Worm (Caenorhabditis elegans) whole organism, L1 larva: Measurements from ENCODE around the gene Y7A5A.8.

Source experiments
- C04F5.9 ChIP-seq: sonication (generic microtip); optimal IDR thresholded peaks from 2 replicates; lab custom pipeline; 2016; ENCODE audit warnings: missing genetic modification characterization, missing compliant biosample characterization
- aha-1 ChIP-seq: fragments of 150-350 bp; optimal IDR thresholded peaks from 2 replicates; lab custom pipeline; 2014; ENCODE audit warnings: missing biosample characterization, missing genetic modification characterization
- ama-1 ChIP-seq: fragments of 150-350 bp; optimal IDR thresholded peaks from 2 replicates; lab custom pipeline; 2014
- ceh-63 ChIP-seq: fragments of 200-800 bp; sonication (Bioruptor generic); optimal IDR thresholded peaks from 2 replicates; lab custom pipeline; 2018; ENCODE audit warnings: mild to moderate bottlenecking, missing genetic modification characterization, missing compliant biosample characterization
- ceh-8 ChIP-seq: fragments of 200-800 bp; sonication (Bioruptor generic); optimal IDR thresholded peaks from 2 replicates; lab custom pipeline; 2018; ENCODE audit warnings: mild to moderate bottlenecking, missing genetic modification characterization, moderate library complexity, missing compliant biosample characterization
- ceh-88 ChIP-seq: fragments of 200-800 bp; sonication (Bioruptor generic); IDR thresholded peaks from 2 replicates; pipeline ENCODE4 v1.3.6; 2022; ENCODE audit warnings: missing genetic modification characterization, missing compliant biosample characterization
- ceh-90 ChIP-seq: sonication (generic microtip); optimal IDR thresholded peaks from 2 replicates; lab custom pipeline; 2016; ENCODE audit warnings: missing genetic modification characterization, missing compliant biosample characterization
- dpl-1 ChIP-seq, 3 experiments: fragments of 150-350 bp in 2 of 3; sonication (generic microtip) in 1 of 3; optimal IDR thresholded peaks; 2 replicates each; lab custom pipeline; 2014 to 2017; ENCODE audit warnings: missing biosample characterization in 3 of 3, missing genetic modification characterization in 3 of 3, missing genetic modification reagents in 3 of 3
- dsc-1 ChIP-seq: sonication (generic microtip); optimal IDR thresholded peaks from 2 replicates; lab custom pipeline; 2016; ENCODE audit warnings: mild to moderate bottlenecking, missing genetic modification characterization, missing compliant biosample characterization
- efl-1 ChIP-seq, 4 experiments: fragments of 150-350 bp; optimal IDR thresholded peaks in 3 of 4; peaks in 1 of 4; 1 replicate in 1 of 4; 2 replicates in 3 of 4; lab custom pipeline; 2014; ENCODE audit warnings: missing biosample characterization in 2 of 4, missing genetic modification characterization in 2 of 4, missing genetic modification reagents in 2 of 4
- efl-3 ChIP-seq: fragments of 200-800 bp; sonication (Bioruptor generic); optimal IDR thresholded peaks from 2 replicates; lab custom pipeline; 2018; ENCODE audit warnings: mild to moderate bottlenecking, missing genetic modification characterization, missing compliant biosample characterization
- egl-13 ChIP-seq: sonication (generic microtip); optimal IDR thresholded peaks from 2 replicates; lab custom pipeline; 2016; ENCODE audit warnings: missing genotype, missing genetic modification reagents, missing genetic modification characterization, missing compliant biosample characterization
- egl-27 ChIP-seq, 2 experiments: fragments of 150-350 bp in 1 of 2; sonication (generic microtip); optimal IDR thresholded peaks; 3 replicates each; lab custom pipeline; 2017 to 2018; ENCODE audit warnings: missing biosample characterization in 2 of 2, missing genetic modification characterization in 2 of 2, missing genetic modification reagents in 2 of 2
- elt-3 ChIP-seq, 6 experiments: fragments of 150-350 bp in 1 of 6; sonication (generic microtip); optimal IDR thresholded peaks; 2 replicates each; lab custom pipeline; 2017 to 2018; ENCODE audit warnings: missing biosample characterization in 6 of 6, missing genetic modification characterization in 6 of 6, inconsistent platforms in 1 of 6
- fkh-10 ChIP-seq: sonication (generic microtip); optimal IDR thresholded peaks from 2 replicates; lab custom pipeline; 2017; ENCODE audit warnings: missing biosample characterization, missing genetic modification reagents, missing genetic modification characterization
- fkh-8 ChIP-seq: sonication (generic microtip); optimal IDR thresholded peaks from 2 replicates; lab custom pipeline; 2016; ENCODE audit warnings: mild to moderate bottlenecking, missing genetic modification characterization, missing compliant biosample characterization
- fos-1 ChIP-seq: fragments of 150-350 bp; optimal IDR thresholded peaks from 2 replicates; lab custom pipeline; 2014; ENCODE audit warnings: missing biosample characterization, missing genetic modification characterization
- grh-1 ChIP-seq: fragments of 200-800 bp; sonication (Bioruptor generic); IDR thresholded peaks from 2 replicates; pipeline ENCODE4 v1.3.6; 2022; ENCODE audit warnings: missing genetic modification reagents, missing genetic modification characterization, missing compliant biosample characterization
- hlh-4 ChIP-seq: sonication (generic microtip); optimal IDR thresholded peaks from 2 replicates; lab custom pipeline; 2016; ENCODE audit warnings: mild to moderate bottlenecking, missing genetic modification characterization, missing compliant biosample characterization
- irx-1 ChIP-seq: sonication (generic microtip); optimal IDR thresholded peaks from 2 replicates; lab custom pipeline; 2016; ENCODE audit warnings: missing genetic modification characterization, missing compliant biosample characterization
- lin-15B ChIP-seq: fragments of 150-350 bp; sonication (generic microtip); optimal IDR thresholded peaks from 3 replicates; lab custom pipeline; 2014; ENCODE audit warnings: missing biosample characterization, missing genetic modification characterization
- lir-3 ChIP-seq: sonication (generic microtip); optimal IDR thresholded peaks from 2 replicates; lab custom pipeline; 2016; ENCODE audit warnings: mild to moderate bottlenecking, missing genetic modification characterization, moderate library complexity, missing compliant biosample characterization; ENCODE audit not compliant: poor library complexity
- lsy-2 ChIP-seq, 2 experiments: fragments of 150-350 bp; optimal IDR thresholded peaks; 2 replicates each; lab custom pipeline; 2014; ENCODE audit warnings: missing biosample characterization in 2 of 2, missing genetic modification characterization in 2 of 2
- mab-9 ChIP-seq: fragments of 200-800 bp; sonication (Bioruptor generic); IDR thresholded peaks from 2 replicates; pipeline ENCODE4 v1.3.6; 2022; ENCODE audit warnings: missing genetic modification reagents, missing genetic modification characterization, missing compliant biosample characterization
- mdl-1 ChIP-seq, 2 experiments: fragments of 150-350 bp; optimal IDR thresholded peaks; 2 replicates each; lab custom pipeline; 2014 to 2017; ENCODE audit warnings: missing biosample characterization in 2 of 2, missing genetic modification characterization in 2 of 2, inconsistent platforms in 1 of 2
- nhr-11 ChIP-seq: fragments of 150-350 bp; optimal IDR thresholded peaks from 2 replicates; lab custom pipeline; 2014; ENCODE audit warnings: missing biosample characterization, missing genetic modification characterization
- nhr-12 ChIP-seq: sonication (generic microtip); optimal IDR thresholded peaks from 2 replicates; lab custom pipeline; 2017; ENCODE audit warnings: missing biosample characterization, missing genetic modification characterization
- nhr-20 ChIP-seq: sonication (generic microtip); optimal IDR thresholded peaks from 2 replicates; lab custom pipeline; 2016; ENCODE audit warnings: mild to moderate bottlenecking, missing genetic modification characterization, missing compliant biosample characterization
- nhr-237 ChIP-seq: fragments of 150-350 bp; optimal IDR thresholded peaks from 2 replicates; lab custom pipeline; 2014; ENCODE audit warnings: missing biosample characterization, missing genetic modification characterization
- nhr-47 ChIP-seq: sonication (generic microtip); optimal IDR thresholded peaks from 2 replicates; lab custom pipeline; 2016; ENCODE audit warnings: mild to moderate bottlenecking, missing genetic modification characterization, moderate library complexity, missing compliant biosample characterization
- nhr-76 ChIP-seq: sonication (generic microtip); optimal IDR thresholded peaks from 2 replicates; lab custom pipeline; 2017; ENCODE audit warnings: missing biosample characterization, missing genetic modification characterization
- nhr-90 ChIP-seq: sonication (generic microtip); optimal IDR thresholded peaks from 2 replicates; lab custom pipeline; 2016; ENCODE audit warnings: mild to moderate bottlenecking, missing genetic modification characterization, missing compliant biosample characterization; ENCODE audit not compliant: poor library complexity
- pag-3 ChIP-seq: sonication (generic microtip); optimal IDR thresholded peaks from 2 replicates; lab custom pipeline; 2017; ENCODE audit warnings: missing genetic modification characterization, mild to moderate bottlenecking, missing compliant biosample characterization, antibody characterized with exemption, borderline replicate concordance; ENCODE audit not compliant: insufficient read depth
- pax-3 ChIP-seq: fragments of 200-800 bp; sonication (Bioruptor generic); optimal IDR thresholded peaks from 2 replicates; lab custom pipeline; 2018; ENCODE audit warnings: mild to moderate bottlenecking, missing genetic modification characterization, moderate library complexity, missing compliant biosample characterization
- rnt-1 ChIP-seq: sonication (generic microtip); optimal IDR thresholded peaks from 2 replicates; lab custom pipeline; 2016; ENCODE audit warnings: mild to moderate bottlenecking, missing genetic modification characterization, moderate library complexity, missing compliant biosample characterization
- snpc-4 ChIP-seq: fragments of 150-350 bp; optimal IDR thresholded peaks from 2 replicates; lab custom pipeline; 2014; ENCODE audit warnings: missing biosample characterization, missing genetic modification characterization
- sox-4 ChIP-seq: sonication (generic microtip); optimal IDR thresholded peaks from 2 replicates; lab custom pipeline; 2016; ENCODE audit warnings: missing genetic modification characterization, missing compliant biosample characterization
- sptf-1 ChIP-seq: fragments of 150-350 bp; optimal IDR thresholded peaks from 2 replicates; lab custom pipeline; 2014; ENCODE audit warnings: missing biosample characterization, missing genetic modification characterization
- swsn-7 ChIP-seq: sonication (generic microtip); optimal IDR thresholded peaks from 2 replicates; lab custom pipeline; 2016; ENCODE audit warnings: missing genetic modification characterization, missing compliant biosample characterization
- tbx-2 ChIP-seq: sonication (generic microtip); optimal IDR thresholded peaks from 2 replicates; lab custom pipeline; 2016; ENCODE audit warnings: missing genetic modification characterization, missing compliant biosample characterization
- tlp-1 ChIP-seq: fragments of 150-350 bp; optimal IDR thresholded peaks from 2 replicates; lab custom pipeline; 2014; ENCODE audit warnings: missing biosample characterization, missing genetic modification characterization
- unc-130 ChIP-seq: fragments of 150-350 bp; optimal IDR thresholded peaks from 2 replicates; lab custom pipeline; 2017; ENCODE audit warnings: missing biosample characterization, missing genetic modification characterization, inconsistent platforms
- unc-30 ChIP-seq: sonication (generic microtip); optimal IDR thresholded peaks from 2 replicates; lab custom pipeline; 2017; ENCODE audit warnings: missing biosample characterization, missing genetic modification characterization
- unc-62 ChIP-seq: fragments of 150-350 bp; optimal IDR thresholded peaks from 2 replicates; lab custom pipeline; 2014; ENCODE audit warnings: missing biosample characterization, missing genetic modification reagents, missing genetic modification characterization
- unc-86 ChIP-seq: sonication (generic microtip); optimal IDR thresholded peaks from 2 replicates; lab custom pipeline; 2016; ENCODE audit warnings: missing genetic modification characterization, missing compliant biosample characterization
- ztf-4 ChIP-seq: fragments of 150-350 bp; optimal IDR thresholded peaks from 2 replicates; lab custom pipeline; 2014; ENCODE audit warnings: missing biosample characterization, missing genetic modification characterization

Y7A5A.8 gene

ce11 chrX:15849397-15849935, 27.2 kb downstream of the Y7A5A.8 start, which contains the start of gene acl-1 (continued):
- TF ChIP-seq unc-62 (GFP tag; lab: Kevin White, UChicago) (no peak), snpc-4 (tag; lab: Kevin White, UChicago) (peak; percentile 49), ceh-88 (GFP tag; lab: Robert Waterston, UW) (peak; percentile 73), lin-15B (peak; percentile 36), sptf-1 (tag; lab: Kevin White, UChicago) (no peak), lir-3 (tag; lab: Kevin White, UChicago) (peak; percentile 86), mdl-1 (tag; optimal IDR thresholded peaks at IDR 0.05; lab: Kevin White, UChicago) (peak in 1 of 2 experiments; percentile 7), ceh-8 (GFP tag; lab: Kevin White, UChicago) (peak; percentile 51), efl-1 (optimal IDR thresholded peaks at IDR 0.05; lab: Kevin White, UChicago) (peak; percentile 58 to 67), efl-1 (GFP tag; optimal IDR thresholded peaks at IDR 0.05 in 1 of 2; lab: Kevin White, UChicago) (peak; percentile 53 to 91), sox-4 (peak; percentile 90), ztf-4 (tag; lab: Kevin White, UChicago) (peak; percentile 5), ceh-90 (tag; lab: Kevin White, UChicago) (peak; percentile 85), grh-1 (peak; percentile 82), hlh-4 (tag; lab: Kevin White, UChicago) (peak; percentile 75), mab-9 (GFP tag; lab: Robert Waterston, UW) (peak; percentile 53), dsc-1 (tag; lab: Kevin White, UChicago) (peak; percentile 97), egl-27 (tag; optimal IDR thresholded peaks at IDR 0.05; lab: Kevin White, UChicago) (no peak), nhr-90 (tag; lab: Kevin White, UChicago) (peak; percentile 93), dpl-1 (GFP tag; optimal IDR thresholded peaks at IDR 0.05; lab: Kevin White, UChicago) (peak; percentile 50 to 61 (median 58)), elt-3 (tag; optimal IDR thresholded peaks at IDR 0.05; lab: Kevin White, UChicago) (peak in 2 of 6 experiments; percentile 4 to 54), irx-1 (tag; lab: Kevin White, UChicago) (peak; percentile 95), nhr-20 (tag; lab: Kevin White, UChicago) (peak; percentile 90), fkh-8 (tag; lab: Kevin White, UChicago) (peak; percentile 86), aha-1 (no peak), egl-13 (tag; lab: Kevin White, UChicago) (peak; percentile 94), nhr-11 (peak; percentile 61), pag-3 (no peak), swsn-7 (peak; percentile 88), nhr-237 (peak; percentile 30), fos-1 (tag; lab: Kevin White, UChicago) (peak; percentile 12), rnt-1 (tag; lab: Kevin White, UChicago) (peak; percentile 85), tlp-1 (tag; lab: Kevin White, UChicago) (no peak), ceh-63 (GFP tag; lab: Kevin White, UChicago) (no peak), efl-3 (GFP tag; lab: Kevin White, UChicago) (peak; percentile 16), nhr-47 (tag; lab: Kevin White, UChicago) (peak; percentile 95), unc-86 (tag; lab: Kevin White, UChicago) (peak; percentile 85), unc-130 (tag; lab: Kevin White, UChicago) (peak; percentile 1), nhr-76 (tag; lab: Kevin White, UChicago) (no peak), nhr-12 (tag; lab: Kevin White, UChicago) (no peak), C04F5.9 (tag; lab: Kevin White, UChicago) (peak; percentile 83), fkh-10 (peak; percentile 55), ama-1 (no peak), pax-3 (tag; lab: Kevin White, UChicago) (peak; percentile 89), unc-30 (tag; lab: Kevin White, UChicago) (no peak), lsy-2 (tag; optimal IDR thresholded peaks at IDR 0.05; lab: Kevin White, UChicago) (peak; percentile 83 to 91), tbx-2 (peak; percentile 92)
- TF ChIP-seq, all 84 proteins: peak for 60
